Worm (Caenorhabditis elegans) whole organism, mixed stage, embryonic: Measurements from ENCODE around the gene twk-7.

Source experiments
- ces-1 ChIP-seq: fragments of 150-350 bp; optimal IDR thresholded peaks from 2 replicates; lab custom pipeline; 2014; ENCODE audit warnings: missing biosample characterization, missing genetic modification reagents, missing genetic modification characterization
- drap-1 ChIP-seq: fragments of 200-800 bp; sonication (Bioruptor generic); optimal IDR thresholded peaks from 3 replicates; lab custom pipeline; 2018; ENCODE audit warnings: mild to moderate bottlenecking, missing genetic modification characterization, missing compliant biosample characterization
- elt-1 ChIP-seq: sonication (generic microtip); optimal IDR thresholded peaks from 2 replicates; lab custom pipeline; 2017; ENCODE audit warnings: missing genetic modification characterization, mild to moderate bottlenecking, missing compliant biosample characterization, antibody characterized with exemption, moderate library complexity, borderline replicate concordance; ENCODE audit not compliant: insufficient read depth
- hlh-1 ChIP-seq: fragments of 150-350 bp; optimal IDR thresholded peaks from 2 replicates; lab custom pipeline; 2014; ENCODE audit warnings: missing biosample characterization, missing genetic modification reagents, missing genetic modification characterization
- lin-13 ChIP-seq: fragments of 150-350 bp; optimal IDR thresholded peaks from 2 replicates; lab custom pipeline; 2014; ENCODE audit warnings: missing biosample characterization, missing genetic modification characterization
- lin-32 ChIP-seq: fragments of 200-800 bp; sonication (Bioruptor generic); optimal IDR thresholded peaks from 2 replicates; lab custom pipeline; 2018; ENCODE audit warnings: mild to moderate bottlenecking, missing genetic modification characterization, missing compliant biosample characterization
- mab-5 ChIP-seq: fragments of 150-350 bp; optimal IDR thresholded peaks from 2 replicates; lab custom pipeline; 2014; ENCODE audit warnings: missing biosample characterization, missing genetic modification characterization
- mls-2 ChIP-seq: sonication (generic microtip); optimal IDR thresholded peaks from 2 replicates; lab custom pipeline; 2016; ENCODE audit warnings: mild to moderate bottlenecking, missing genetic modification characterization, moderate library complexity, missing compliant biosample characterization
- nhr-12 ChIP-seq: fragments of 150-350 bp; optimal IDR thresholded peaks from 2 replicates; lab custom pipeline; 2014; ENCODE audit warnings: missing biosample characterization, missing genetic modification characterization
- snpc-4 ChIP-seq: fragments of 150-350 bp; optimal IDR thresholded peaks from 2 replicates; lab custom pipeline; 2014; ENCODE audit warnings: missing biosample characterization, missing genetic modification characterization
- sptf-1 ChIP-seq: sonication (generic microtip); optimal IDR thresholded peaks from 2 replicates; lab custom pipeline; 2017; ENCODE audit warnings: mild to moderate bottlenecking, missing genetic modification characterization, moderate library complexity, missing compliant biosample characterization
- tbx-8 ChIP-seq: fragments of 200-800 bp; sonication (Bioruptor generic); optimal IDR thresholded peaks from 2 replicates; lab custom pipeline; 2018; ENCODE audit warnings: mild to moderate bottlenecking, missing genetic modification characterization, moderate library complexity, missing compliant biosample characterization
- unc-39 ChIP-seq: fragments of 150-350 bp; optimal IDR thresholded peaks from 2 replicates; lab custom pipeline; 2014; ENCODE audit warnings: missing biosample characterization, missing genetic modification characterization
- unc-62 ChIP-seq: fragments of 150-350 bp; optimal IDR thresholded peaks from 2 replicates; lab custom pipeline; 2014; ENCODE audit warnings: missing biosample characterization, missing genetic modification reagents, missing genetic modification characterization

DNA sequence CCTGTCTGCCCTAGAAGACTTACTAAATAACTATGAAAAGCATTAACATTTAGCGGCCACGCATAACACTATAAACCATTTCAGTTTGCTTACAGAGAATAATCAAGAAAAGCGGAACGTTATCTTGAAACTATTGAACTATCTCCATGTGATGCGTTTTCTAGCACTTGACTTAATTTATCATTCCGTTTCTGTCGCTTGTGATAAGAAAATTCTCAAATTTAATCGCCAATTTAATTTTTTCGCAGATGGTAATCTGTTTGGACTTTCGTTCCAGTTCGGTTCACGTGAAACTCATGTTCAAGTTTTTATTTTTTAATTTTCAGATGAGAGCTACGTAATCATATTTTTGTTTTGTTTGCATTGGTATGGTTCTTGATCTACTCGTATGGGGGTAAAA is 13.4 kb upstream of the twk-7 start:
- no peak for TF ChIP-seq elt-1 (tag; lab: Kevin White, UChicago)
- TF ChIP-seq mls-2 (tag; lab: Kevin White, UChicago), result no peak
- TF ChIP-seq unc-62 (GFP tag; lab: Kevin White, UChicago), result no peak
- TF ChIP-seq nhr-12 (tag; lab: Kevin White, UChicago), result no peak
- no peak for TF ChIP-seq snpc-4 (tag; lab: Kevin White, UChicago)
- no peak for TF ChIP-seq lin-13
- no peak for TF ChIP-seq unc-39 (tag; lab: Kevin White, UChicago)
- TF ChIP-seq mab-5 (tag; lab: Kevin White, UChicago), result no peak
- no peak for TF ChIP-seq drap-1
- TF ChIP-seq ces-1 (GFP tag; lab: Kevin White, UChicago), result no peak
- no peak for TF ChIP-seq sptf-1
- TF ChIP-seq tbx-8 (GFP tag; lab: Kevin White, UChicago), result no peak
- no peak for TF ChIP-seq hlh-1
- TF ChIP-seq lin-32, result no peak
